Worm (Caenorhabditis elegans): ENCODE results near the gene C25G4.7.

- TF ChIP-seq unc-62 (GFP tag; optimal IDR thresholded peaks at IDR 0.05) = no peak
- no peak for TF ChIP-seq madf-6 (GFP tag; IDR thresholded peaks at IDR 0.05)
Observed at ce11 chrIV:12427687-12428284, 28.9 kb upstream of the C25G4.7 start.
